Fruit fly (Drosophila melanogaster): ENCODE results near the gene CG34001.

Gene CG34001

dm6 chr3L:10664511-10665062 lies 33.7 kb downstream of the CG34001 start, which contains the start of gene simj (continued):
- peak; percentile 71 for TF ChIP-seq CG6854 (GFP tag; optimal IDR thresholded peaks at IDR 0.05)
- peak; percentile 44; the same call in 1 of the 2 replicates for TF ChIP-seq Gug (GFP tag; IDR thresholded peaks at IDR 0.05)
- peak; percentile 53 to 66 for TF ChIP-seq ss (GFP tag; optimal IDR thresholded peaks at IDR 0.05)
- TF ChIP-seq Sox102F (GFP tag; optimal IDR thresholded peaks at IDR 0.05) = peak; percentile 49
- no peak for TF ChIP-seq CG10631 (GFP tag; optimal IDR thresholded peaks at IDR 0.05)
- peak; percentile 77 for TF ChIP-seq CG6163 (GFP tag; IDR thresholded peaks at IDR 0.05)
- peak; percentile 54 for TF ChIP-seq topi (GFP tag; optimal IDR thresholded peaks at IDR 0.05)
- TF ChIP-seq net (GFP tag; optimal IDR thresholded peaks at IDR 0.05) = peak; percentile 56
- peak; percentile 50 for TF ChIP-seq Eip93F (GFP tag; optimal IDR thresholded peaks at IDR 0.05)
- TF ChIP-seq CG1621 (tag; optimal IDR thresholded peaks at IDR 0.05) = peak; percentile 41
- peak; percentile 34 for TF ChIP-seq OdsH (GFP tag; optimal IDR thresholded peaks at IDR 0.05)
- peak; percentile 23 for TF ChIP-seq CG7368 (GFP tag; optimal IDR thresholded peaks at IDR 0.05)
- TF ChIP-seq CG8319 (GFP tag; optimal IDR thresholded peaks at IDR 0.05) = no peak
- TF ChIP-seq cyc (GFP tag; optimal IDR thresholded peaks at IDR 0.05) = no peak
- TF ChIP-seq CG15336 (GFP tag; IDR thresholded peaks at IDR 0.05) = peak; percentile 57; the same call in 1 of the 2 replicates
- peak; percentile 10 for TF ChIP-seq acj6 (GFP tag; optimal IDR thresholded peaks at IDR 0.05)
- peak; percentile 44; the same call in 2 of the 3 replicates for TF ChIP-seq CG8119 (GFP tag; IDR thresholded peaks at IDR 0.05)
- peak; percentile 66 for TF ChIP-seq Sox14 (GFP tag; optimal IDR thresholded peaks at IDR 0.05)
- no peak for TF ChIP-seq fd59A (GFP tag; optimal IDR thresholded peaks at IDR 0.05)
- peak; percentile 17 for TF ChIP-seq CG34406 (GFP tag; optimal IDR thresholded peaks at IDR 0.05)
- peak; percentile 60 for TF ChIP-seq fd85E (GFP tag; optimal IDR thresholded peaks at IDR 0.05)
- peak; percentile 32 for TF ChIP-seq CG6276 (GFP tag; optimal IDR thresholded peaks at IDR 0.05)
- peak; percentile 67 for TF ChIP-seq CG16779 (tag; optimal IDR thresholded peaks at IDR 0.05)
- TF ChIP-seq vri (GFP tag; optimal IDR thresholded peaks at IDR 0.05) = peak; percentile 60
- no peak for TF ChIP-seq salr (GFP tag; optimal IDR thresholded peaks at IDR 0.05)
- TF ChIP-seq dsx (GFP tag; optimal IDR thresholded peaks at IDR 0.05; ENCODE audit: poor library complexity, severe bottlenecking) = peak; percentile 60
- TF ChIP-seq CG6792 (GFP tag; optimal IDR thresholded peaks at IDR 0.05) = peak; percentile 17
- TF ChIP-seq CG11294 (GFP tag; IDR thresholded peaks at IDR 0.05) = no peak
- TF ChIP-seq Hr4 (GFP tag; optimal IDR thresholded peaks at IDR 0.05) = no peak
- peak; percentile 13 for TF ChIP-seq Blimp-1 (GFP tag; optimal IDR thresholded peaks at IDR 0.05)
- TF ChIP-seq Ets21C (GFP tag; optimal IDR thresholded peaks at IDR 0.05) = no peak
- no peak for TF ChIP-seq Sox15 (GFP tag; optimal IDR thresholded peaks at IDR 0.05)
- no peak for TF ChIP-seq Hr38 (GFP tag; optimal IDR thresholded peaks at IDR 0.05)
- no peak for TF ChIP-seq svp (GFP tag)
- no peak for TF ChIP-seq CG11762 (GFP tag; optimal IDR thresholded peaks at IDR 0.05; ENCODE audit: insufficient read depth)
- peak; percentile 23 for TF ChIP-seq pdm3 (GFP tag; optimal IDR thresholded peaks at IDR 0.05)

- peak; percentile 99 for TF ChIP-seq acj6 (GFP tag; optimal IDR thresholded peaks at IDR 0.05)
- TF ChIP-seq fkh (GFP tag; optimal IDR thresholded peaks at IDR 0.05) = peak; percentile 88
- peak; percentile 96 for TF ChIP-seq cyc (GFP tag; optimal IDR thresholded peaks at IDR 0.05)
- peak; percentile 98 for TF ChIP-seq Hr4 (GFP tag; optimal IDR thresholded peaks at IDR 0.05)
- peak; percentile 95 for TF ChIP-seq Blimp-1 (GFP tag; optimal IDR thresholded peaks at IDR 0.05)
- peak; percentile 99 for TF ChIP-seq ss (GFP tag; optimal IDR thresholded peaks at IDR 0.05)
- TF ChIP-seq dac (GFP tag; optimal IDR thresholded peaks at IDR 0.05) = peak; percentile 93
- TF ChIP-seq CG31627 (GFP tag; optimal IDR thresholded peaks at IDR 0.05) = peak; percentile 95
- peak; percentile 97 for TF ChIP-seq Sox14 (GFP tag; optimal IDR thresholded peaks at IDR 0.05)
- peak; percentile 98 for TF ChIP-seq CG3919 (GFP tag; optimal IDR thresholded peaks at IDR 0.05)
- peak; percentile 98 for TF ChIP-seq CG10631 (GFP tag; optimal IDR thresholded peaks at IDR 0.05)
- TF ChIP-seq Sox15 (GFP tag; optimal IDR thresholded peaks at IDR 0.05) = peak; percentile 97
- peak; percentile 92 for TF ChIP-seq fd85E (GFP tag; optimal IDR thresholded peaks at IDR 0.05)
- peak; percentile 98 for TF ChIP-seq Lpt (GFP tag; optimal IDR thresholded peaks at IDR 0.05)
- TF ChIP-seq Eip75B (GFP tag; optimal IDR thresholded peaks at IDR 0.05) = peak; percentile 98
- TF ChIP-seq Ets21C (GFP tag; optimal IDR thresholded peaks at IDR 0.05) = peak; percentile 91
- peak; percentile 99 for TF ChIP-seq CG8119 (GFP tag; IDR thresholded peaks at IDR 0.05)
- peak; percentile 94 for TF ChIP-seq Gug (GFP tag; IDR thresholded peaks at IDR 0.05)
- TF ChIP-seq OdsH (GFP tag; optimal IDR thresholded peaks at IDR 0.05) = peak; percentile 98
- peak; percentile 98 for TF ChIP-seq CG8319 (GFP tag; optimal IDR thresholded peaks at IDR 0.05)
- TF ChIP-seq CG6792 (GFP tag; optimal IDR thresholded peaks at IDR 0.05) = peak; percentile 99
- peak; percentile 98 for TF ChIP-seq Smox (GFP tag; optimal IDR thresholded peaks at IDR 0.05)
- peak; percentile 95 for TF ChIP-seq CG11294 (GFP tag; IDR thresholded peaks at IDR 0.05)
- TF ChIP-seq esn (GFP tag; optimal IDR thresholded peaks at IDR 0.05) = peak; percentile 99
- TF ChIP-seq CG15336 (GFP tag; IDR thresholded peaks at IDR 0.05) = peak; percentile 98
- TF ChIP-seq Ets96B (tag; optimal IDR thresholded peaks at IDR 0.05) = peak; percentile 99
- peak; percentile 95 for TF ChIP-seq vri (GFP tag; optimal IDR thresholded peaks at IDR 0.05)
- TF ChIP-seq CG16779 (tag; optimal IDR thresholded peaks at IDR 0.05) = peak; percentile 98
- TF ChIP-seq eg (GFP tag; IDR thresholded peaks at IDR 0.05) = peak; percentile 96
Observed at dm6 chr3L:10665433-10666150, 34.7 kb downstream of the CG34001 start.
